Worm (Caenorhabditis elegans) whole organism, L4 larva: ENCODE data around the gene Y62H9A.1.

Source experiments
- F26F4.8 ChIP-seq: fragments of 200-800 bp; sonication (Bioruptor generic); conservative IDR thresholded peaks from 2 replicates; pipeline ENCODE4 v1.3.6; 2022; ENCODE audit warnings: missing genetic modification characterization, missing compliant biosample characterization
- ama-1 ChIP-seq: fragments of 150-350 bp; optimal IDR thresholded peaks from 2 replicates; lab custom pipeline; 2014; ENCODE audit warnings: inconsistent platforms, mixed read lengths
- mdl-1 ChIP-seq, 2 experiments: fragments of 150-350 bp in 1 of 2; sonication (generic microtip) in 1 of 2; optimal IDR thresholded peaks; 2 replicates each; lab custom pipeline; 2014 to 2017; ENCODE audit warnings: missing biosample characterization in 2 of 2, missing genetic modification characterization in 2 of 2
- mxl-2 ChIP-seq: fragments of 200-800 bp; sonication (Bioruptor generic); conservative IDR thresholded peaks from 2 replicates; pipeline ENCODE4 v1.3.6; 2022; ENCODE audit warnings: missing genetic modification reagents, missing genetic modification characterization, missing compliant biosample characterization
- nhr-28 ChIP-seq: fragments of 150-350 bp; optimal IDR thresholded peaks from 2 replicates; lab custom pipeline; 2014; ENCODE audit warnings: missing biosample characterization, missing genetic modification characterization

DNA sequence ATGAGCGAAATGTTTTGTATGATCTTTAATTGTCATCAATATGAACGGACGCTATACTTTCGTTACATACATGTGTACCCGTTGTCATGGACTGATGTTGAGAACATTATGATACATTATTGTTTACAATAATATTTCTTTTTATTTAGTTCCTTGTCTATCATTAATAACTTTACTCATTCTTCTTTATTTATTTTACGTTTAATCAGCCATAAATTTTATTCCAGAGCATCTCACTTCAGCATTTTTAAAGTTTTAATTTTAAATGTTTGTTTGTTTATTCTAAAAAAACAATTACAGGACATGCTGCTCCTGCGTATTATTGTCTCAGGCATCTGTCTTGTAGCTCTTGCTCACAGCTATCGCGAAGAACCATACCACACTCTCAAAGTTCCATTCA lies 32.0 kb upstream of the Y62H9A.1 start, which contains the start of gene F54F7.2:
- TF ChIP-seq mdl-1 (tag; optimal IDR thresholded peaks at IDR 0.05; lab: Kevin White, UChicago) (no peak), nhr-28 (tag; lab: Kevin White, UChicago) (no peak), F26F4.8 (GFP tag; lab: Robert Waterston, UW) (no peak), ama-1 (lab: Kevin White, UChicago) (no peak), mxl-2 (GFP tag; lab: Robert Waterston, UW) (no peak)
